Worm (Caenorhabditis elegans) whole organism, L4/young adult: ENCODE results near the gene dli-1.

Experiments
- W03F9.2 ChIP-seq: fragments of 150-350 bp; optimal IDR thresholded peaks from 2 replicates; lab custom pipeline; 2014; ENCODE audit warnings: missing biosample characterization, missing genetic modification characterization
- him-1 ChIP-seq: sonication (generic microtip); optimal IDR thresholded peaks from 2 replicates; lab custom pipeline; 2016; ENCODE audit warnings: missing genotype, missing genetic modification reagents, missing genetic modification characterization, missing compliant biosample characterization

DNA sequence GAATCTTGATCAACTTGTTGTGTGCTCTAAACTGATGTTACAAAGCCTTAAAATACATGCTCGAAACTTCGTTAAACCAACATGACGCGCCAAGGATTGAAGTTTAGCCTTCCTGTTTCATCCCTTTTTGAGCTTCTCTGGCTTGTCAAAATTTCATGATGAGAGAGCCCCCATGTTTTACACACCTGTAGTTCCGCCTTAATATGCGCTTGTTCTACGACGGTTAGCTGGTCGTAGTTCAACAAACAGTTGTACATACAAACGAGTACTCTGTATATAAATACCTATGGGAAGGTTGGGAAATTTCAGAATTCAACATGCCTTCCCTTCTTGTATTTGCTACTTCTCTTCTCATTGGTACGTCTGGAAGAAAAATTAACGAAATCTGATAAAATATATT, 30.1 kb downstream of the dli-1 start, which contains the start of gene scl-6:
- TF ChIP-seq W03F9.2 (tag; lab: Kevin White, UChicago) (no peak), him-1 (tag; lab: Kevin White, UChicago) (no peak)
